Fruit fly (Drosophila melanogaster): ENCODE results near the gene CG1394.

- TF ChIP-seq Dek (tag; optimal IDR thresholded peaks at IDR 0.05): no peak
- no peak for TF ChIP-seq D (optimal IDR thresholded peaks at IDR 0.05)
- TF ChIP-seq D (GFP tag; optimal IDR thresholded peaks at IDR 0.05): no peak
- TF ChIP-seq CG32767 (GFP tag; IDR thresholded peaks at IDR 0.05): no peak
- TF ChIP-seq CG9932 (GFP tag; IDR thresholded peaks at IDR 0.05): no peak
- TF ChIP-seq HLH54F (GFP tag; optimal IDR thresholded peaks at IDR 0.05): no peak
- no peak for TF ChIP-seq Hr78 (GFP tag; optimal IDR thresholded peaks at IDR 0.05)
- TF ChIP-seq Oaz (GFP tag; IDR thresholded peaks at IDR 0.05): no peak
- TF ChIP-seq Opbp (GFP tag; IDR thresholded peaks at IDR 0.05; ENCODE audit: partially characterized antibody): no peak
- TF ChIP-seq dmrt99B (tag; optimal IDR thresholded peaks at IDR 0.05): no peak
These were observed 25.9 kb downstream of the CG1394 start for dm6 chrX:11144575-11144974.
